Worm (Caenorhabditis elegans) whole organism, L2 larva: ENCODE measurements around the gene snu-13.

Experiments used
- C34F6.9 ChIP-seq: fragments of 150-350 bp; optimal IDR thresholded peaks from 2 replicates; lab custom pipeline; 2014; ENCODE audit warnings: missing biosample characterization, missing genetic modification characterization
- F13H6.1 ChIP-seq: sonication (generic microtip); optimal IDR thresholded peaks from 2 replicates; lab custom pipeline; 2016; ENCODE audit warnings: missing genetic modification characterization, missing compliant biosample characterization
- R02D3.7 ChIP-seq: fragments of 150-350 bp; optimal IDR thresholded peaks from 2 replicates; lab custom pipeline; 2014; ENCODE audit warnings: missing biosample characterization, missing genetic modification characterization
- Y55F3AM.14 ChIP-seq: fragments of 200-800 bp; sonication (Bioruptor generic); optimal IDR thresholded peaks from 2 replicates; lab custom pipeline; 2018; ENCODE audit warnings: mild to moderate bottlenecking, missing genetic modification characterization, missing compliant biosample characterization
- ZK546.5 ChIP-seq: sonication (generic microtip); optimal IDR thresholded peaks from 2 replicates; lab custom pipeline; 2017; ENCODE audit warnings: missing biosample characterization, missing genetic modification characterization
- alr-1 ChIP-seq: fragments of 150-350 bp; optimal IDR thresholded peaks from 2 replicates; lab custom pipeline; 2014; ENCODE audit warnings: missing biosample characterization, missing genetic modification characterization
- ama-1 ChIP-seq: fragments of 150-350 bp; optimal IDR thresholded peaks from 2 replicates; lab custom pipeline; 2018; ENCODE audit warnings: inconsistent platforms
- blmp-1 ChIP-seq: sonication (generic microtip); optimal IDR thresholded peaks from 2 replicates; lab custom pipeline; 2017; ENCODE audit warnings: missing genetic modification characterization, mild to moderate bottlenecking, missing compliant biosample characterization, antibody characterized with exemption, moderate library complexity; ENCODE audit not compliant: insufficient read depth
- ceh-16 ChIP-seq: fragments of 150-350 bp; optimal IDR thresholded peaks from 2 replicates; lab custom pipeline; 2014; ENCODE audit warnings: missing biosample characterization, missing genetic modification characterization
- crh-2 ChIP-seq: sonication (generic microtip); optimal IDR thresholded peaks from 2 replicates; lab custom pipeline; 2017; ENCODE audit warnings: missing biosample characterization, missing genetic modification characterization
- dmd-4 ChIP-seq: sonication (generic microtip); optimal IDR thresholded peaks from 2 replicates; lab custom pipeline; 2017; ENCODE audit warnings: missing biosample characterization, missing genetic modification characterization
- egl-27 ChIP-seq: sonication (generic microtip); optimal IDR thresholded peaks from 3 replicates; lab custom pipeline; 2017; ENCODE audit warnings: missing biosample characterization, missing genetic modification reagents, missing genetic modification characterization
- elt-1 ChIP-seq: fragments of 150-350 bp; optimal IDR thresholded peaks from 2 replicates; lab custom pipeline; 2014; ENCODE audit warnings: missing biosample characterization, missing genetic modification characterization
- elt-3 ChIP-seq: sonication (generic microtip); optimal IDR thresholded peaks from 2 replicates; lab custom pipeline; 2017; ENCODE audit warnings: missing biosample characterization, missing genetic modification characterization
- fos-1 ChIP-seq: fragments of 150-350 bp; optimal IDR thresholded peaks from 2 replicates; lab custom pipeline; 2014; ENCODE audit warnings: missing biosample characterization, missing genetic modification characterization
- gmeb-1 ChIP-seq: fragments of 150-350 bp; optimal IDR thresholded peaks from 2 replicates; lab custom pipeline; 2014; ENCODE audit warnings: missing biosample characterization, missing genetic modification characterization
- lin-11 ChIP-seq: fragments of 150-350 bp; sonication (generic microtip); optimal IDR thresholded peaks from 2 replicates; lab custom pipeline; 2014; ENCODE audit warnings: missing biosample characterization, missing genetic modification characterization, inconsistent platforms, mixed read lengths
- lin-13 ChIP-seq: fragments of 150-350 bp; optimal IDR thresholded peaks from 2 replicates; lab custom pipeline; 2014; ENCODE audit warnings: missing biosample characterization, missing genetic modification reagents, missing genetic modification characterization
- lsy-2 ChIP-seq, 2 experiments: fragments of 150-350 bp in 1 of 2; sonication (generic microtip) in 1 of 2; optimal IDR thresholded peaks; 2 replicates each; lab custom pipeline; 2014 to 2017; ENCODE audit warnings: missing biosample characterization in 2 of 2, missing genetic modification characterization in 2 of 2
- mab-5 ChIP-seq: fragments of 150-350 bp; optimal IDR thresholded peaks from 2 replicates; lab custom pipeline; 2014; ENCODE audit warnings: missing biosample characterization, missing genetic modification characterization
- mdl-1 ChIP-seq, 2 experiments: fragments of 150-350 bp in 1 of 2; sonication (generic microtip) in 1 of 2; optimal IDR thresholded peaks; 2 replicates each; lab custom pipeline; 2017; ENCODE audit warnings: missing biosample characterization in 2 of 2, missing genetic modification characterization in 2 of 2
- nhr-10 ChIP-seq: sonication (generic microtip); optimal IDR thresholded peaks from 2 replicates; lab custom pipeline; 2017; ENCODE audit warnings: missing biosample characterization, missing genetic modification characterization
- nhr-11 ChIP-seq: fragments of 150-350 bp; optimal IDR thresholded peaks from 2 replicates; lab custom pipeline; 2014; ENCODE audit warnings: missing biosample characterization, missing genetic modification characterization
- nhr-12 ChIP-seq: fragments of 150-350 bp; optimal IDR thresholded peaks from 2 replicates; lab custom pipeline; 2014; ENCODE audit warnings: missing biosample characterization, missing genetic modification characterization
- nhr-129 ChIP-seq: fragments of 150-350 bp; optimal IDR thresholded peaks from 2 replicates; lab custom pipeline; 2014; ENCODE audit warnings: missing biosample characterization, missing genetic modification characterization
- nhr-21 ChIP-seq: fragments of 150-350 bp; optimal IDR thresholded peaks from 2 replicates; lab custom pipeline; 2014; ENCODE audit warnings: missing biosample characterization, missing genetic modification characterization
- nhr-23 ChIP-seq: fragments of 150-350 bp; optimal IDR thresholded peaks from 2 replicates; lab custom pipeline; 2014; ENCODE audit warnings: missing biosample characterization, missing genetic modification reagents, missing genetic modification characterization
- nhr-237 ChIP-seq: fragments of 150-350 bp; optimal IDR thresholded peaks from 2 replicates; lab custom pipeline; 2014; ENCODE audit warnings: missing biosample characterization, missing genetic modification characterization
- nhr-25 ChIP-seq: fragments of 150-350 bp; sonication (generic microtip); optimal IDR thresholded peaks from 3 replicates; lab custom pipeline; 2014; ENCODE audit warnings: missing biosample characterization, missing genetic modification characterization
- nhr-6 ChIP-seq: fragments of 150-350 bp; optimal IDR thresholded peaks from 2 replicates; lab custom pipeline; 2014; ENCODE audit warnings: missing biosample characterization, missing genetic modification characterization
- nhr-77 ChIP-seq: fragments of 150-350 bp; optimal IDR thresholded peaks from 2 replicates; lab custom pipeline; 2014; ENCODE audit warnings: missing biosample characterization, missing genetic modification characterization
- peb-1 ChIP-seq: fragments of 150-350 bp; optimal IDR thresholded peaks from 2 replicates; lab custom pipeline; 2014; ENCODE audit warnings: missing biosample characterization, missing genetic modification characterization
- sem-4 ChIP-seq: fragments of 150-350 bp; optimal IDR thresholded peaks from 2 replicates; lab custom pipeline; 2014; ENCODE audit warnings: missing biosample characterization, missing genetic modification reagents, missing genetic modification characterization
- skn-1 ChIP-seq: sonication (generic microtip); optimal IDR thresholded peaks from 2 replicates; lab custom pipeline; 2017; ENCODE audit warnings: missing biosample characterization, missing genetic modification characterization
- sma-3 ChIP-seq: sonication (generic microtip); optimal IDR thresholded peaks from 2 replicates; lab custom pipeline; 2016; ENCODE audit warnings: missing genetic modification reagents, missing genetic modification characterization, missing compliant biosample characterization
- sma-9 ChIP-seq, 2 experiments: fragments of 150-350 bp in 1 of 2; sonication (generic microtip) in 1 of 2; optimal IDR thresholded peaks; 2 replicates each; lab custom pipeline; 2014 to 2016; ENCODE audit warnings: missing genetic modification characterization in 2 of 2, mild to moderate bottlenecking in 1 of 2, missing biosample characterization in 1 of 2, missing compliant biosample characterization in 1 of 2, missing genetic modification reagents in 1 of 2, moderate library complexity in 1 of 2
- snpc-4 ChIP-seq: fragments of 150-350 bp; optimal IDR thresholded peaks from 2 replicates; lab custom pipeline; 2014; ENCODE audit warnings: missing biosample characterization, missing genetic modification characterization
- unc-39 ChIP-seq: fragments of 150-350 bp; optimal IDR thresholded peaks from 2 replicates; lab custom pipeline; 2014; ENCODE audit warnings: missing biosample characterization, missing genetic modification characterization
- unc-55 ChIP-seq: fragments of 150-350 bp; sonication (generic microtip); optimal IDR thresholded peaks from 3 replicates; lab custom pipeline; 2014; ENCODE audit warnings: missing biosample characterization, missing genetic modification reagents, missing genetic modification characterization
- unc-62 ChIP-seq: fragments of 150-350 bp; optimal IDR thresholded peaks from 2 replicates; lab custom pipeline; 2014; ENCODE audit warnings: missing biosample characterization, missing genetic modification reagents, missing genetic modification characterization
- ztf-1 ChIP-seq: fragments of 200-800 bp; sonication (Bioruptor generic); conservative IDR thresholded peaks from 2 replicates; pipeline ENCODE4 v1.3.6; 2022; ENCODE audit warnings: missing genetic modification characterization, missing compliant biosample characterization
- ztf-11 ChIP-seq: sonication (generic microtip); optimal IDR thresholded peaks from 2 replicates; lab custom pipeline; 2017; ENCODE audit warnings: missing biosample characterization, missing genetic modification characterization
- ztf-4 ChIP-seq: fragments of 150-350 bp; optimal IDR thresholded peaks from 2 replicates; lab custom pipeline; 2014; ENCODE audit warnings: missing biosample characterization, missing genetic modification characterization

The snu-13 gene

ce11 chrII:10658576-10659256 lies at the start of gene snu-13, which contains the start of gene rsp-7:
snu-13 (minus strand) TSS chrII:10658626.
rsp-7 (plus strand) TSS chrII:10659206.
- TF ChIP-seq nhr-6 (tag; lab: Kevin White, UChicago) (no peak), nhr-11 (tag; lab: Kevin White, UChicago) (no peak), lsy-2 (tag; optimal IDR thresholded peaks at IDR 0.05; lab: Kevin White, UChicago) (peak; percentile 58 to 91), Y55F3AM.14 (GFP tag; lab: Kevin White, UChicago) (no peak), nhr-23 (tag; lab: Kevin White, UChicago) (no peak), ceh-16 (no peak), nhr-77 (no peak), R02D3.7 (tag; lab: Kevin White, UChicago) (no peak), blmp-1 (tag; lab: Kevin White, UChicago) (peak; percentile 23), egl-27 (tag; lab: Kevin White, UChicago) (no peak), mdl-1 (tag; optimal IDR thresholded peaks at IDR 0.05; lab: Kevin White, UChicago) (no peak), ama-1 (lab: Kevin White, UChicago) (peak; percentile 15), ztf-11 (tag; lab: Kevin White, UChicago) (no peak), sma-3 (peak; percentile 69), nhr-129 (tag; lab: Kevin White, UChicago) (peak; percentile 51), nhr-10 (no peak), C34F6.9 (tag; lab: Kevin White, UChicago) (peak; percentile 87), nhr-25 (tag; lab: Kevin White, UChicago) (peak; percentile 75), F13H6.1 (tag; lab: Kevin White, UChicago) (peak; percentile 55), nhr-21 (tag; lab: Kevin White, UChicago) (peak; percentile 51), unc-62 (GFP tag; lab: Kevin White, UChicago) (no peak), mab-5 (tag; lab: Kevin White, UChicago) (no peak), peb-1 (tag; lab: Kevin White, UChicago) (no peak), elt-3 (tag; lab: Kevin White, UChicago) (no peak), lin-13 (GFP tag; lab: Kevin White, UChicago) (peak; percentile 71), unc-55 (peak; percentile 90), ztf-4 (tag; lab: Kevin White, UChicago) (no peak), lin-11 (tag; lab: Kevin White, UChicago) (peak; percentile 49), alr-1 (tag; lab: Kevin White, UChicago) (no peak), sem-4 (tag; lab: Kevin White, UChicago) (peak; percentile 62), gmeb-1 (tag; lab: Kevin White, UChicago) (peak; percentile 67), crh-2 (tag; lab: Kevin White, UChicago) (peak; percentile 87), dmd-4 (tag; lab: Kevin White, UChicago) (no peak), fos-1 (tag; lab: Kevin White, UChicago) (peak; percentile 34), ZK546.5 (tag; lab: Kevin White, UChicago) (peak; percentile 31), unc-39 (tag; lab: Kevin White, UChicago) (no peak), skn-1 (no peak), nhr-12 (no peak), snpc-4 (tag; lab: Kevin White, UChicago) (peak; percentile 12), nhr-237 (no peak), sma-9 (GFP tag; optimal IDR thresholded peaks at IDR 0.05; lab: Kevin White, UChicago) (peak; percentile 54), sma-9 (tag; optimal IDR thresholded peaks at IDR 0.05; lab: Kevin White, UChicago) (no peak)

DNA sequence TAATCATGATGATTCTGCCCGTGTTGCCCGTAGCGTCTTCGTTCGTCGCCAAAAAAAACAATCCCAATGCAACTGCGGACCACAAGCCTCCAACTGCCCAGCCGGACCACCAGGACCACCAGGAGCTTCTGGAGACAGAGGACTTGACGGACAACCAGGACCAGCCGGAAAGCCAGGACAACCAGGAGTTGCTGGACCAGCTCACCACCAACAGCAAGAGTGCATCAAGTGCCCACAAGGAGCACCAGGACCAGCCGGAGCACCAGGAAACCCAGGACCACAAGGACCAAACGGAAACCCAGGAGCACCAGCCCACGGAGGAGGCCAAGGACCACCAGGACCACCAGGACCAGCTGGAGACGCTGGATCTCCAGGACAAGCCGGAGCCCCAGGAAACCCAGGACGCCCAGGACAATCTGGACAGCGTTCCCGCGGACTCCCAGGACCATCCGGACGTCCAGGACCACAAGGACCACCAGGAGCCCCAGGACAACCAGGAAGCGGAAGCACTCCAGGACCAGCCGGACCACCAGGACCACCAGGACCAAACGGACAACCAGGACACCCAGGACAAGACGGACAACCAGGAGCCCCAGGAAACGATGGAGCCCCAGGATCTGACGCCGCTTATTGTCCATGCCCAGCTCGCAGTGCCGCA lies 49.1 kb upstream of the snu-13 start:
- TF ChIP-seq mdl-1 (tag; optimal IDR thresholded peaks at IDR 0.05; lab: Kevin White, UChicago) (no peak), peb-1 (tag; lab: Kevin White, UChicago) (no peak), ZK546.5 (tag; lab: Kevin White, UChicago) (no peak), egl-27 (tag; lab: Kevin White, UChicago) (no peak), lin-11 (tag; lab: Kevin White, UChicago) (no peak), nhr-10 (no peak), nhr-237 (no peak), ztf-11 (tag; lab: Kevin White, UChicago) (no peak), elt-1 (tag; lab: Kevin White, UChicago) (no peak), ztf-1 (GFP tag; lab: Robert Waterston, UW) (no peak), sma-9 (GFP tag; optimal IDR thresholded peaks at IDR 0.05; lab: Kevin White, UChicago) (no peak), sma-9 (tag; optimal IDR thresholded peaks at IDR 0.05; lab: Kevin White, UChicago) (no peak)
